Worm (Caenorhabditis elegans) whole organism, L4 larva: ENCODE data around the gene Y38H6C.16.
A peak's percentile ranks its signal among the peaks of the same experiment; 100 is the strongest.

Experiments
- F26F4.8 ChIP-seq: fragments of 200-800 bp; sonication (Bioruptor generic); conservative IDR thresholded peaks from 2 replicates; pipeline ENCODE4 v1.3.6; 2022; ENCODE audit warnings: missing genetic modification characterization, missing compliant biosample characterization
- F37D6.2 ChIP-seq: sonication (generic microtip); optimal IDR thresholded peaks from 2 replicates; lab custom pipeline; 2016; ENCODE audit warnings: mild to moderate bottlenecking, missing genetic modification characterization, missing compliant biosample characterization
- F44E2.7 ChIP-seq: fragments of 200-800 bp; sonication (Bioruptor generic); IDR thresholded peaks from 2 replicates; pipeline ENCODE4 v2.1.2; 2022; ENCODE audit warnings: missing genetic modification characterization, missing compliant biosample characterization
- R02D3.7 ChIP-seq: fragments of 150-350 bp; sonication (generic microtip); optimal IDR thresholded peaks from 3 replicates; lab custom pipeline; 2014; ENCODE audit warnings: missing biosample characterization, missing genetic modification characterization
- Y48G9A.11 ChIP-seq: fragments of 200-800 bp; sonication (Bioruptor generic); IDR thresholded peaks from 2 replicates; pipeline ENCODE4 v1.3.6; 2022; ENCODE audit warnings: missing genetic modification reagents, missing genetic modification characterization, missing compliant biosample characterization
- Y75B8A.6 ChIP-seq: fragments of 200-800 bp; sonication (Bioruptor generic); IDR thresholded peaks from 2 replicates; pipeline ENCODE4 v1.3.6; 2022; ENCODE audit warnings: missing genetic modification reagents, missing genetic modification characterization, missing compliant biosample characterization
- aha-1 ChIP-seq: fragments of 150-350 bp; peaks from one replicate; lab custom pipeline; 2014; ENCODE audit warnings: missing biosample characterization, missing genetic modification characterization
- aly-2 ChIP-seq: sonication (generic microtip); optimal IDR thresholded peaks from 2 replicates; lab custom pipeline; 2018; ENCODE audit warnings: missing biosample characterization, missing genetic modification characterization
- ama-1 ChIP-seq: fragments of 150-350 bp; optimal IDR thresholded peaks from 2 replicates; lab custom pipeline; 2014; ENCODE audit warnings: inconsistent platforms, mixed read lengths
- arid-1 ChIP-seq: fragments of 200-800 bp; sonication (Bioruptor generic); conservative IDR thresholded peaks from 2 replicates; pipeline ENCODE4 v1.3.6; 2022; ENCODE audit warnings: missing genetic modification reagents, missing genetic modification characterization, missing compliant biosample characterization
- attf-4 ChIP-seq: sonication (generic microtip); optimal IDR thresholded peaks from 3 replicates; lab custom pipeline; 2017; ENCODE audit warnings: missing biosample characterization, missing genetic modification characterization
- ceh-82 ChIP-seq: sonication (generic microtip); optimal IDR thresholded peaks from 2 replicates; lab custom pipeline; 2017; ENCODE audit warnings: missing biosample characterization, missing genetic modification characterization
- ces-1 ChIP-seq: fragments of 150-350 bp; sonication (generic microtip); optimal IDR thresholded peaks from 4 replicates; lab custom pipeline; 2014; ENCODE audit warnings: missing biosample characterization, missing genetic modification reagents, missing genetic modification characterization
- cey-2 ChIP-seq: sonication (generic microtip); optimal IDR thresholded peaks from 3 replicates; lab custom pipeline; 2017; ENCODE audit warnings: missing genetic modification characterization, mild to moderate bottlenecking, missing compliant biosample characterization, antibody characterized with exemption, borderline replicate concordance; ENCODE audit not compliant: insufficient read depth
- daf-12 ChIP-seq: fragments of 150-350 bp; optimal IDR thresholded peaks from 2 replicates; lab custom pipeline; 2014; ENCODE audit warnings: missing biosample characterization, missing genetic modification reagents, missing genetic modification characterization
- daf-16 ChIP-seq, 3 experiments: sonication (generic microtip); optimal IDR thresholded peaks; 2 replicates each; lab custom pipeline; 2016 to 2017; ENCODE audit warnings: missing genetic modification characterization in 3 of 3, missing genetic modification reagents in 3 of 3, mild to moderate bottlenecking in 2 of 3, missing compliant biosample characterization in 2 of 3, missing biosample characterization in 1 of 3, moderate library complexity in 1 of 3
- daf-19 ChIP-seq: fragments of 200-800 bp; sonication (Bioruptor generic); conservative IDR thresholded peaks from 2 replicates; pipeline ENCODE4 v1.3.6; 2022; ENCODE audit warnings: missing genetic modification characterization, missing compliant biosample characterization
- dmd-6 ChIP-seq: fragments of 200-800 bp; sonication (Bioruptor generic); IDR thresholded peaks from 2 replicates; pipeline ENCODE4 v1.3.6; 2022; ENCODE audit warnings: missing genetic modification reagents, missing genetic modification characterization, missing compliant biosample characterization
- dpl-1 ChIP-seq: fragments of 150-350 bp; optimal IDR thresholded peaks from 2 replicates; lab custom pipeline; 2014; ENCODE audit warnings: missing biosample characterization, missing genetic modification reagents, missing genetic modification characterization
- egl-43 ChIP-seq: fragments of 200-800 bp; sonication (Bioruptor generic); IDR thresholded peaks from 2 replicates; pipeline ENCODE4 v1.3.6; 2022; ENCODE audit warnings: missing genetic modification reagents, missing genetic modification characterization, missing compliant biosample characterization
- fos-1 ChIP-seq: fragments of 150-350 bp; optimal IDR thresholded peaks from 2 replicates; lab custom pipeline; 2014; ENCODE audit warnings: missing biosample characterization, missing genetic modification characterization
- gei-8 ChIP-seq: fragments of 200-800 bp; sonication (Bioruptor generic); optimal IDR thresholded peaks from 2 replicates; lab custom pipeline; 2018; ENCODE audit warnings: mild to moderate bottlenecking, missing genetic modification characterization, missing compliant biosample characterization
- hif-1 ChIP-seq, 2 experiments: sonication (generic microtip); optimal IDR thresholded peaks; 2 replicates each; lab custom pipeline; 2016 to 2017; ENCODE audit warnings: missing compliant biosample characterization in 2 of 2, missing genetic modification characterization in 2 of 2, missing genetic modification reagents in 2 of 2, missing genotype in 2 of 2, mild to moderate bottlenecking in 1 of 2
- lin-13 ChIP-seq: fragments of 150-350 bp; optimal IDR thresholded peaks from 2 replicates; lab custom pipeline; 2014; ENCODE audit warnings: missing biosample characterization, missing genetic modification reagents, missing genetic modification characterization
- lin-15B ChIP-seq: fragments of 150-350 bp; sonication (generic microtip); optimal IDR thresholded peaks from 3 replicates; lab custom pipeline; 2014; ENCODE audit warnings: missing biosample characterization, missing genetic modification characterization
- lin-38 ChIP-seq: fragments of 200-800 bp; sonication (Bioruptor generic); IDR thresholded peaks from 2 replicates; pipeline ENCODE4 v1.3.6; 2022; ENCODE audit warnings: missing genetic modification reagents, missing genetic modification characterization, missing compliant biosample characterization
- lir-3 ChIP-seq: sonication (generic microtip); optimal IDR thresholded peaks from 2 replicates; lab custom pipeline; 2016; ENCODE audit warnings: mild to moderate bottlenecking, missing genetic modification characterization, missing compliant biosample characterization
- lsy-2 ChIP-seq, 2 experiments: fragments of 150-350 bp in 1 of 2; sonication (generic microtip) in 1 of 2; optimal IDR thresholded peaks; 2 replicates each; lab custom pipeline; 2014 to 2017; ENCODE audit warnings: missing biosample characterization in 2 of 2, missing genetic modification characterization in 2 of 2
- madf-5 ChIP-seq, 2 experiments: fragments of 200-800 bp; sonication (Bioruptor generic); IDR thresholded peaks; 2 replicates each; pipeline ENCODE4 v1.3.6; 2022; ENCODE audit warnings: missing compliant biosample characterization in 2 of 2, missing genetic modification characterization in 2 of 2
- mdt-29 ChIP-seq: fragments of 200-800 bp; sonication (Bioruptor generic); IDR thresholded peaks from 2 replicates; pipeline ENCODE4 v1.3.6; 2022; ENCODE audit warnings: missing genetic modification reagents, missing genetic modification characterization, missing compliant biosample characterization
- nhr-10 ChIP-seq: fragments of 150-350 bp; optimal IDR thresholded peaks from 2 replicates; lab custom pipeline; 2014; ENCODE audit warnings: missing biosample characterization, missing genetic modification characterization
- nhr-111 ChIP-seq: fragments of 200-800 bp; sonication (Bioruptor generic); optimal IDR thresholded peaks from 2 replicates; lab custom pipeline; 2018; ENCODE audit warnings: mild to moderate bottlenecking, missing genetic modification characterization, missing compliant biosample characterization
- nhr-237 ChIP-seq: sonication (generic microtip); optimal IDR thresholded peaks from 2 replicates; lab custom pipeline; 2017; ENCODE audit warnings: missing biosample characterization, missing genetic modification characterization
- nhr-28 ChIP-seq: fragments of 150-350 bp; optimal IDR thresholded peaks from 2 replicates; lab custom pipeline; 2014; ENCODE audit warnings: missing biosample characterization, missing genetic modification characterization
- nhr-41 ChIP-seq: fragments of 200-800 bp; sonication (Bioruptor generic); IDR thresholded peaks from 2 replicates; pipeline ENCODE4 v1.3.6; 2022; ENCODE audit warnings: missing genetic modification reagents, missing genetic modification characterization, missing compliant biosample characterization
- nhr-42 ChIP-seq: fragments of 200-800 bp; sonication (Bioruptor generic); IDR thresholded peaks from 2 replicates; pipeline ENCODE4 v1.3.6; 2022; ENCODE audit warnings: missing genetic modification characterization, missing compliant biosample characterization
- nhr-6 ChIP-seq: fragments of 150-350 bp; optimal IDR thresholded peaks from 2 replicates; lab custom pipeline; 2014; ENCODE audit warnings: missing biosample characterization, missing genetic modification characterization
- pqm-1 ChIP-seq: sonication (generic microtip); optimal IDR thresholded peaks from 2 replicates; lab custom pipeline; 2017; ENCODE audit warnings: missing biosample characterization, missing genetic modification characterization
- rbr-2 ChIP-seq: sonication (generic microtip); optimal IDR thresholded peaks from 2 replicates; lab custom pipeline; 2016; ENCODE audit warnings: missing genotype, missing genetic modification characterization, missing compliant biosample characterization
- skn-1 ChIP-seq: fragments of 150-350 bp; optimal IDR thresholded peaks from 2 replicates; lab custom pipeline; 2014; ENCODE audit warnings: missing biosample characterization, missing genetic modification characterization
- snpc-1.2 ChIP-seq: fragments of 200-800 bp; sonication (Bioruptor generic); IDR thresholded peaks from 2 replicates; pipeline ENCODE4 v1.3.6; 2022; ENCODE audit warnings: missing genetic modification reagents, missing genetic modification characterization, missing compliant biosample characterization
- spr-1 ChIP-seq: sonication (generic microtip); optimal IDR thresholded peaks from 2 replicates; lab custom pipeline; 2016; ENCODE audit warnings: mild to moderate bottlenecking, missing genetic modification characterization, missing compliant biosample characterization
- spr-3 ChIP-seq: fragments of 200-800 bp; sonication (Bioruptor generic); optimal IDR thresholded peaks from 2 replicates; lab custom pipeline; 2018; ENCODE audit warnings: mild to moderate bottlenecking, missing genetic modification characterization, missing compliant biosample characterization
- unc-39 ChIP-seq: sonication (generic microtip); optimal IDR thresholded peaks from 2 replicates; lab custom pipeline; 2017; ENCODE audit warnings: missing biosample characterization, missing genetic modification characterization
- vab-7 ChIP-seq: fragments of 200-800 bp; sonication (Bioruptor generic); IDR thresholded peaks from 2 replicates; pipeline ENCODE4 v1.3.6; 2022; ENCODE audit warnings: missing genetic modification reagents, missing genetic modification characterization, missing compliant biosample characterization
- zag-1 ChIP-seq: fragments of 150-350 bp; optimal IDR thresholded peaks from 2 replicates; lab custom pipeline; 2014; ENCODE audit warnings: missing biosample characterization, missing genetic modification characterization
- zfp-2 ChIP-seq: sonication (generic microtip); optimal IDR thresholded peaks from 2 replicates; lab custom pipeline; 2016; ENCODE audit warnings: mild to moderate bottlenecking, missing genetic modification characterization, missing compliant biosample characterization
- zip-2 ChIP-seq: fragments of 150-350 bp; optimal IDR thresholded peaks from 2 replicates; lab custom pipeline; 2014; ENCODE audit warnings: missing biosample characterization, missing genetic modification characterization

Y38H6C.16 gene

ce11 chrV:20536208-20536607, 2.9 kb downstream of the Y38H6C.16 start, which contains the start of gene Y38H6C.15:
Gene Y38H6C.15, minus strand, starts transcription at chrV:20536308.
- TF ChIP-seq mdt-29 (GFP tag; lab: Robert Waterston, UW) (no peak), attf-4 (no peak), egl-43 (GFP tag; lab: Robert Waterston, UW) (no peak), nhr-28 (no peak), R02D3.7 (no peak), ceh-82 (tag; lab: Kevin White, UChicago) (no peak), lin-13 (GFP tag; lab: Kevin White, UChicago) (no peak), nhr-41 (no peak), lir-3 (tag; lab: Kevin White, UChicago) (no peak), nhr-10 (no peak), hif-1 (tag; optimal IDR thresholded peaks at IDR 0.05; lab: Kevin White, UChicago) (no peak)

- TF ChIP-seq zip-2 (tag; lab: Kevin White, UChicago) (no peak), R02D3.7 (no peak), spr-1 (no peak), unc-39 (tag; lab: Kevin White, UChicago) (no peak), aly-2 (tag; lab: Kevin White, UChicago) (no peak), daf-19 (GFP tag; lab: Robert Waterston, UW) (no peak), gei-8 (no peak), F26F4.8 (GFP tag; lab: Robert Waterston, UW) (no peak), lin-13 (GFP tag; lab: Kevin White, UChicago) (no peak), F44E2.7 (no peak), Y75B8A.6 (GFP tag; lab: Robert Waterston, UW) (no peak), zag-1 (tag; lab: Kevin White, UChicago) (no peak), spr-3 (GFP tag; lab: Kevin White, UChicago) (no peak), aha-1 (tag; lab: Kevin White, UChicago) (no peak), vab-7 (GFP tag; lab: Robert Waterston, UW) (no peak), ama-1 (no peak), F37D6.2 (no peak), zfp-2 (no peak), arid-1 (no peak)
These were observed 5.1 kb downstream of the Y38H6C.16 start, which contains the start of gene famh-161 for ce11 chrV:20534072-20534471. Gene famh-161, minus strand, starts transcription at chrV:20534172.

DNA sequence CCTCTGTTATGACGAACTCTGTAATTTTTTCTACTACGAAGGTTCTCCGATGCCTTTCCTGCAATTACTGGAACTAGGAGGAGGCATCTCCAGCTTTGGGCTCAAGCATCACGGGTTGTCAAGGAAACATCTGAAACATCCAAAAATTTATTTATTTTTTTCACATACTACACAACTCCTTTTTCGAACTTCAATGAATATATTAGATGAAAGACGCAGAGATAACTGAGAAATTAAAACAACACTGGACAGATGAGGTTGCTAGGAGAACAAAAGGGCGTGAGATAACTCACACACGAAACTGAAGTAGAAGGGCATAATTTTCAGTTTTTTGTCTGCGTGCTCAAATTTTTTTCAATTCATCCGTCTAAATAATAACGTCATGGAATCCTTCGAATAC, 11.7 kb downstream of the Y38H6C.16 start, which contains the start of gene Y38H6C.13:
Gene Y38H6C.13, plus strand, starts transcription at position 301 of the 400 bp plus-strand sequence.
- TF ChIP-seq attf-4 (no peak), snpc-1.2 (GFP tag; lab: Robert Waterston, UW) (no peak), lsy-2 (tag; optimal IDR thresholded peaks at IDR 0.05; lab: Kevin White, UChicago) (no peak), fos-1 (tag; lab: Kevin White, UChicago) (no peak), lin-15B (no peak), nhr-42 (GFP tag; lab: Robert Waterston, UW) (no peak), dpl-1 (GFP tag; lab: Kevin White, UChicago) (no peak)

DNA sequence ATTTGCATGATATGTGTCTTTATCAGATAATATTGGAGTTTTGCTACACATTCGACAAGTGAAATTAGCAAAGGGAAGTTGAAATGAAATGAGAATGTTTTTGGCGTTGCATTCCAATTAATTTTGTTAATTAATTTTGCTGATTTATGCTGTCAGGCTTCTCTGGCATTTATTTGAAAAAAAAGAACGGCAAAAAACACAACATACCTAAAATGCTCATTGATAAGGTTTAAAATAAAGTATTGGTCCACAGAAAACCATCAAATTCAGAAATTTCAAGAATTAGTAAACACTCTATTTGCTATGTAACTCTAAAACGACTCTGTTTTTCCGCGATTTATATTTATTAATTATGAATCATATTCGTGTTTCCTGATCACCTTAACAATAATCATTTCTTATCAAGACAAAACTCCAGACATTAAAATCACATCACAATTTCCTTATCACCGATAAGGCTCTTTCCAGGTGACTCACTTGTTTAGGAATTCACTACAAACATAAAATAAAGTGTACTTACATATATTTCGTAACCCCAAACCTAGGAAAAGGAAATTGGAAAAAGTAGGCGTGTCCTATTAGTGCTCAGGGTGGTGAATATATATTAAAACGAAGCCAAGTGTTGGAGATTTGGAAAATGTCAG, 13.2 kb downstream of the Y38H6C.16 start, which contains the start of the genes srh-166 and Y38H6C.24:
Gene srh-166, minus strand, starts transcription at position 51 of the 644 bp plus-strand sequence.
Gene Y38H6C.24, plus strand, starts transcription at position 620 of the 644 bp plus-strand sequence.
- TF ChIP-seq lin-38 (GFP tag; lab: Robert Waterston, UW) = no peak
- TF ChIP-seq madf-5 (GFP tag; IDR thresholded peaks at IDR 0.05; lab: Robert Waterston, UW) = no peak
- no peak for TF ChIP-seq lsy-2 (tag; optimal IDR thresholded peaks at IDR 0.05; lab: Kevin White, UChicago)
- peak; percentile 44; the same call in 1 of the 2 replicates for TF ChIP-seq dmd-6 (GFP tag; lab: Robert Waterston, UW)
- no peak for TF ChIP-seq ces-1 (GFP tag; lab: Kevin White, UChicago)
- no peak for TF ChIP-seq nhr-111
- TF ChIP-seq nhr-28 = peak; percentile 84
- TF ChIP-seq Y48G9A.11 (GFP tag; lab: Robert Waterston, UW) = no peak
- TF ChIP-seq daf-16 (GFP tag; optimal IDR thresholded peaks at IDR 0.05; lab: Kevin White, UChicago) = no peak
- TF ChIP-seq daf-16 (tag; optimal IDR thresholded peaks at IDR 0.05; lab: Kevin White, UChicago) = peak; percentile 60
- TF ChIP-seq nhr-237 (tag; lab: Kevin White, UChicago) = no peak
- TF ChIP-seq ceh-82 (tag; lab: Kevin White, UChicago) = no peak
- no peak for TF ChIP-seq daf-12 (tag; lab: Kevin White, UChicago)
- no peak for TF ChIP-seq hif-1 (tag; optimal IDR thresholded peaks at IDR 0.05; lab: Kevin White, UChicago)
- TF ChIP-seq skn-1 (tag; lab: Kevin White, UChicago) = no peak
- TF ChIP-seq rbr-2 (tag; lab: Kevin White, UChicago) = no peak
- no peak for TF ChIP-seq F37D6.2
- TF ChIP-seq pqm-1 (tag; lab: Kevin White, UChicago) = peak; percentile 81
- peak; percentile 15 for TF ChIP-seq nhr-6 (tag; lab: Kevin White, UChicago)
- TF ChIP-seq cey-2 = no peak
